1 fruit fly cellular context compared by ENCODE assay signal in genomic region chrX:19495611-19496583, dm6.
A peak's percentile ranks its signal among the peaks of the same experiment; 100 is the strongest.
TF ChIP-seq lines count a peak whose summit lies in the region.

No protein-coding gene starts in this region.

TF ChIP-seq in whole organism, embryonic, 481 proteins besides CTCF, POLR2A, EP300 and RAD21 (continued from another document and continues in another):
- peak; percentile 18; the same call in 1 of the 3 replicates for TF ChIP-seq CG11560 (tag; IDR thresholded peaks at IDR 0.05; lab: Robert Waterston, UW)
- TF ChIP-seq kni (GFP tag; optimal IDR thresholded peaks at IDR 0.05; lab: Kevin White, UChicago), result no peak
- TF ChIP-seq CG1529 (GFP tag; optimal IDR thresholded peaks at IDR 0.05; lab: Kevin White, UChicago), result peak; percentile 25
- peak; percentile 30 for TF ChIP-seq bab2 (GFP tag; optimal IDR thresholded peaks at IDR 0.05; lab: Kevin White, UChicago)
- peak; percentile 38 for TF ChIP-seq Hsf (GFP tag; optimal IDR thresholded peaks at IDR 0.05; lab: Kevin White, UChicago)
- no peak for TF ChIP-seq ato (GFP tag; IDR thresholded peaks at IDR 0.05; lab: Robert Waterston, UW; ENCODE audit: partially characterized antibody)
- peak; percentile 75 for TF ChIP-seq dysf (GFP tag; IDR thresholded peaks at IDR 0.05; lab: Robert Waterston, UW)
- TF ChIP-seq CG14710 (tag; optimal IDR thresholded peaks at IDR 0.05; lab: Kevin White, UChicago), result no peak
- TF ChIP-seq zen (tag; optimal IDR thresholded peaks at IDR 0.05; lab: Kevin White, UChicago), result no peak
- no peak for TF ChIP-seq Vsx1 (GFP tag; optimal IDR thresholded peaks at IDR 0.05; lab: Kevin White, UChicago)
- TF ChIP-seq klu (GFP tag; IDR thresholded peaks at IDR 0.05; lab: Robert Waterston, UW), result peak; percentile 49
- no peak for TF ChIP-seq vvl (GFP tag; IDR thresholded peaks at IDR 0.05; lab: Robert Waterston, UW)
- TF ChIP-seq CG5180 (GFP tag; optimal IDR thresholded peaks at IDR 0.05; lab: Kevin White, UChicago), result peak; percentile 58
- TF ChIP-seq CG34422 (GFP tag; IDR thresholded peaks at IDR 0.05; lab: Robert Waterston, UW), result no peak; the same call in 1 of the 3 replicates
- TF ChIP-seq CG14441 (GFP tag; IDR thresholded peaks at IDR 0.05; lab: Robert Waterston, UW), result peak; percentile 70
- TF ChIP-seq CG11696 (GFP tag; IDR thresholded peaks at IDR 0.05; lab: Robert Waterston, UW), result peak; percentile 94
- 0 out of 2 replicates have a peak, but pooled peaks have one; percentile 25 for TF ChIP-seq ttk (GFP tag; IDR thresholded peaks at IDR 0.05; lab: Robert Waterston, UW)
- peak; percentile 44 for TF ChIP-seq CG2712 (tag; optimal IDR thresholded peaks at IDR 0.05; lab: Kevin White, UChicago)
- TF ChIP-seq CG2199 (GFP tag; IDR thresholded peaks at IDR 0.05; lab: Robert Waterston, UW), result no peak
- peak; percentile 65; the same call in 2 of the 3 replicates for TF ChIP-seq ci (GFP tag; IDR thresholded peaks at IDR 0.05; lab: Robert Waterston, UW)
- TF ChIP-seq crp (GFP tag; optimal IDR thresholded peaks at IDR 0.05; lab: Kevin White, UChicago), result no peak
- TF ChIP-seq CG11504 (tag; optimal IDR thresholded peaks at IDR 0.05; lab: Kevin White, UChicago), result peak; percentile 72
- TF ChIP-seq gfzf (GFP tag; optimal IDR thresholded peaks at IDR 0.05; lab: Kevin White, UChicago), result no peak
- TF ChIP-seq Xbp1 (GFP tag; optimal IDR thresholded peaks at IDR 0.05; lab: Kevin White, UChicago), result peak; percentile 52
- TF ChIP-seq CG17829 (tag; optimal IDR thresholded peaks at IDR 0.05; lab: Kevin White, UChicago), result peak; percentile 53
- peak; percentile 21; the same call in 1 of the 3 replicates for TF ChIP-seq CG7357 (GFP tag; IDR thresholded peaks at IDR 0.05; lab: Robert Waterston, UW)
- TF ChIP-seq Sin3A (optimal IDR thresholded peaks at IDR 0.05; lab: Kevin White, UChicago), result no peak
- no peak for TF ChIP-seq CG10959 (GFP tag; IDR thresholded peaks at IDR 0.05; lab: Robert Waterston, UW)
- TF ChIP-seq GATAe (GFP tag; conservative IDR thresholded peaks at IDR 0.05; lab: Robert Waterston, UW), result no peak
- no peak for TF ChIP-seq ham (GFP tag; IDR thresholded peaks at IDR 0.05; lab: Robert Waterston, UW)
- peak; percentile 40 for TF ChIP-seq tin (GFP tag; optimal IDR thresholded peaks at IDR 0.05; lab: Kevin White, UChicago)
- TF ChIP-seq CG9727 (GFP tag; optimal IDR thresholded peaks at IDR 0.05; lab: Kevin White, UChicago), result peak; percentile 59
- peak; percentile 44 for TF ChIP-seq E2f2 (GFP tag; IDR thresholded peaks at IDR 0.05; lab: Robert Waterston, UW)
- TF ChIP-seq Ravus (GFP tag; IDR thresholded peaks at IDR 0.05; lab: Robert Waterston, UW), result no peak; the same call in 1 of the 2 replicates
- peak; percentile 71 for TF ChIP-seq dmrt99B (tag; optimal IDR thresholded peaks at IDR 0.05; lab: Kevin White, UChicago)
- TF ChIP-seq HLH54F (GFP tag; optimal IDR thresholded peaks at IDR 0.05; lab: Kevin White, UChicago), result peak; percentile 65
- peak; percentile 73 for TF ChIP-seq gem (tag; optimal IDR thresholded peaks at IDR 0.05; lab: Kevin White, UChicago)
- no peak for TF ChIP-seq corto (GFP tag; optimal IDR thresholded peaks at IDR 0.05; lab: Kevin White, UChicago)
- no peak for TF ChIP-seq trh (GFP tag; optimal IDR thresholded peaks at IDR 0.05; lab: Kevin White, UChicago)
- TF ChIP-seq CG9817 (tag; optimal IDR thresholded peaks at IDR 0.05; lab: Kevin White, UChicago), result peak; percentile 58
- TF ChIP-seq Med (GFP tag; lab: Kevin White, UChicago), result peak; percentile 92
- peak; percentile 23; the same call in 1 of the 3 replicates for TF ChIP-seq B-H1 (GFP tag; IDR thresholded peaks at IDR 0.05; lab: Robert Waterston, UW)
- peak; percentile 74 for TF ChIP-seq CG15269 (tag; optimal IDR thresholded peaks at IDR 0.05; lab: Kevin White, UChicago)
- no peak for TF ChIP-seq Hr39 (optimal IDR thresholded peaks at IDR 0.05; lab: Kevin White, UChicago)
- TF ChIP-seq CG12744 (GFP tag; optimal IDR thresholded peaks at IDR 0.05; lab: Kevin White, UChicago), result peak; percentile 25
- TF ChIP-seq pnt (GFP tag; optimal IDR thresholded peaks at IDR 0.05; lab: Kevin White, UChicago), result peak; percentile 40
- 0 out of 2 replicates have a peak, but pooled peaks have one; percentile 20 for TF ChIP-seq CG7372 (GFP tag; IDR thresholded peaks at IDR 0.05; lab: Robert Waterston, UW)
- no peak for TF ChIP-seq CG11093 (GFP tag; IDR thresholded peaks at IDR 0.05; lab: Robert Waterston, UW)
- TF ChIP-seq CG9609 (GFP tag; optimal IDR thresholded peaks at IDR 0.05; lab: Kevin White, UChicago), result peak; percentile 57
- peak; percentile 90 for TF ChIP-seq CG1832 (GFP tag; optimal IDR thresholded peaks at IDR 0.05; lab: Kevin White, UChicago)
- TF ChIP-seq CG10565 (GFP tag; optimal IDR thresholded peaks at IDR 0.05; lab: Kevin White, UChicago), result no peak
- no peak for TF ChIP-seq ftz-f1 (GFP tag; optimal IDR thresholded peaks at IDR 0.05; lab: Kevin White, UChicago)
- no peak for TF ChIP-seq CG9876 (GFP tag; optimal IDR thresholded peaks at IDR 0.05; lab: Kevin White, UChicago)
- TF ChIP-seq CG18599 (GFP tag; optimal IDR thresholded peaks at IDR 0.05; lab: Kevin White, UChicago), result peak; percentile 79
- TF ChIP-seq sens (GFP tag; lab: Kevin White, UChicago), result peak; percentile 70
- no peak for TF ChIP-seq kah (GFP tag; optimal IDR thresholded peaks at IDR 0.05; lab: Kevin White, UChicago)
- peak; percentile 58 for TF ChIP-seq fd96Cb (tag; optimal IDR thresholded peaks at IDR 0.05; lab: Kevin White, UChicago)
- peak; percentile 74 for TF ChIP-seq org-1 (GFP tag; optimal IDR thresholded peaks at IDR 0.05; lab: Kevin White, UChicago)
- no peak for TF ChIP-seq Lim3 (GFP tag; IDR thresholded peaks at IDR 0.05; lab: Robert Waterston, UW)
- no peak for TF ChIP-seq hb (GFP tag; IDR thresholded peaks at IDR 0.05; lab: Robert Waterston, UW; ENCODE audit: partially characterized antibody)
- TF ChIP-seq CG7928 (GFP tag; optimal IDR thresholded peaks at IDR 0.05; lab: Kevin White, UChicago), result peak; percentile 10
- 0 out of 3 replicates have a peak, but pooled peaks have one; percentile 23 for TF ChIP-seq jigr1 (GFP tag; IDR thresholded peaks at IDR 0.05; lab: Robert Waterston, UW)
- TF ChIP-seq CG15011 (GFP tag; optimal IDR thresholded peaks at IDR 0.05; lab: Kevin White, UChicago), result no peak
- peak; percentile 81 for TF ChIP-seq CG3281 (GFP tag; optimal IDR thresholded peaks at IDR 0.05; lab: Kevin White, UChicago)
- TF ChIP-seq Eip74EF (GFP tag; optimal IDR thresholded peaks at IDR 0.05; lab: Kevin White, UChicago), result peak in 1 of 2 experiments; percentile 59
- no peak for TF ChIP-seq cad (GFP tag; optimal IDR thresholded peaks at IDR 0.05; lab: Kevin White, UChicago)
- TF ChIP-seq CG12155 (GFP tag; optimal IDR thresholded peaks at IDR 0.05; lab: Kevin White, UChicago), result peak; percentile 28
- TF ChIP-seq Xrp1 (GFP tag; IDR thresholded peaks at IDR 0.05; lab: Robert Waterston, UW), result peak; percentile 62
- peak; percentile 61 for TF ChIP-seq ATbp (GFP tag; optimal IDR thresholded peaks at IDR 0.05; lab: Kevin White, UChicago)
- no peak for TF ChIP-seq Tbp (GFP tag; optimal IDR thresholded peaks at IDR 0.05; lab: Kevin White, UChicago)
- TF ChIP-seq bigmax (GFP tag; optimal IDR thresholded peaks at IDR 0.05; lab: Kevin White, UChicago), result no peak
- TF ChIP-seq Doc3 (GFP tag; IDR thresholded peaks at IDR 0.05; lab: Robert Waterston, UW; ENCODE audit: partially characterized antibody), result no peak; the same call in 2 of the 3 replicates
- peak; percentile 15; the same call in 1 of the 3 replicates for TF ChIP-seq croc (GFP tag; conservative IDR thresholded peaks at IDR 0.05; lab: Robert Waterston, UW)
- TF ChIP-seq CG18619 (GFP tag; optimal IDR thresholded peaks at IDR 0.05; lab: Kevin White, UChicago), result peak; percentile 61
- TF ChIP-seq Nf-YA (GFP tag; IDR thresholded peaks at IDR 0.05; lab: Robert Waterston, UW), result 0 out of 2 replicates have a peak, but pooled peaks have one; percentile 11
- no peak for TF ChIP-seq CG7963 (GFP tag; IDR thresholded peaks at IDR 0.05; lab: Robert Waterston, UW; ENCODE audit: partially characterized antibody)
- TF ChIP-seq Hey (tag; optimal IDR thresholded peaks at IDR 0.05; lab: Kevin White, UChicago), result no peak
- TF ChIP-seq sna (GFP tag; IDR thresholded peaks at IDR 0.05; lab: Robert Waterston, UW; ENCODE audit: partially characterized antibody), result no peak
- TF ChIP-seq CHES-1-like (GFP tag; optimal IDR thresholded peaks at IDR 0.05; lab: Kevin White, UChicago), result peak; percentile 63
- TF ChIP-seq dpn (GFP tag; optimal IDR thresholded peaks at IDR 0.05; lab: Kevin White, UChicago), result peak; percentile 46 to 47
- TF ChIP-seq HLH3B (GFP tag; IDR thresholded peaks at IDR 0.05; lab: Robert Waterston, UW), result peak; percentile 47; the same call in 1 of the 2 replicates
- no peak for TF ChIP-seq nerfin-2 (GFP tag; IDR thresholded peaks at IDR 0.05; lab: Robert Waterston, UW; ENCODE audit: partially characterized antibody)
- TF ChIP-seq pb (GFP tag; optimal IDR thresholded peaks at IDR 0.05; lab: Kevin White, UChicago), result peak; percentile 54
- peak; percentile 59 for TF ChIP-seq CG13296 (GFP tag; optimal IDR thresholded peaks at IDR 0.05; lab: Kevin White, UChicago)
- no peak for TF ChIP-seq CG1647 (GFP tag; optimal IDR thresholded peaks at IDR 0.05; lab: Kevin White, UChicago)
- TF ChIP-seq CG9932 (GFP tag; IDR thresholded peaks at IDR 0.05; lab: Robert Waterston, UW), result peak; percentile 67
- TF ChIP-seq CG34376 (GFP tag; optimal IDR thresholded peaks at IDR 0.05; lab: Kevin White, UChicago), result peak; percentile 20
- TF ChIP-seq CG14050 (GFP tag; IDR thresholded peaks at IDR 0.05; lab: Robert Waterston, UW), result no peak
- TF ChIP-seq NC2α (GFP tag; optimal IDR thresholded peaks at IDR 0.05; lab: Kevin White, UChicago), result no peak
- TF ChIP-seq CG10431 (GFP tag; optimal IDR thresholded peaks at IDR 0.05; lab: Kevin White, UChicago), result no peak
- no peak for TF ChIP-seq Opbp (GFP tag; IDR thresholded peaks at IDR 0.05; lab: Robert Waterston, UW; ENCODE audit: partially characterized antibody)
- peak; percentile 54 for TF ChIP-seq Bdp1 (GFP tag; optimal IDR thresholded peaks at IDR 0.05; lab: Kevin White, UChicago)
- peak; percentile 35 for TF ChIP-seq slp2 (GFP tag; optimal IDR thresholded peaks at IDR 0.05; lab: Kevin White, UChicago)
- no peak for TF ChIP-seq zf30C (GFP tag; optimal IDR thresholded peaks at IDR 0.05; lab: Kevin White, UChicago)
- TF ChIP-seq hbn (GFP tag; IDR thresholded peaks at IDR 0.05; lab: Robert Waterston, UW; ENCODE audit: partially characterized antibody), result no peak
- TF ChIP-seq Dip3 (GFP tag; optimal IDR thresholded peaks at IDR 0.05; lab: Kevin White, UChicago), result peak; percentile 60
- TF ChIP-seq CG31224 (GFP tag; IDR thresholded peaks at IDR 0.05; lab: Robert Waterston, UW), result 0 out of 2 replicates have a peak, but pooled peaks have one; percentile 12
- peak; percentile 42 for TF ChIP-seq CG18262 (tag; optimal IDR thresholded peaks at IDR 0.05; lab: Kevin White, UChicago)
- no peak for TF ChIP-seq CG3726 (GFP tag; IDR thresholded peaks at IDR 0.05; lab: Robert Waterston, UW)
- no peak for TF ChIP-seq gsb-n (tag; optimal IDR thresholded peaks at IDR 0.05; lab: Kevin White, UChicago)
- TF ChIP-seq unpg (GFP tag; optimal IDR thresholded peaks at IDR 0.05; lab: Kevin White, UChicago), result peak; percentile 66
- TF ChIP-seq bsh (GFP tag; optimal IDR thresholded peaks at IDR 0.05; lab: Kevin White, UChicago), result peak; percentile 1 to 48
- TF ChIP-seq CG17612 (GFP tag; IDR thresholded peaks at IDR 0.05; lab: Robert Waterston, UW), result no peak
- no peak for TF ChIP-seq prd (optimal IDR thresholded peaks at IDR 0.05; lab: Kevin White, UChicago)
- peak; percentile 60 for TF ChIP-seq prd (GFP tag; IDR thresholded peaks at IDR 0.05; lab: Robert Waterston, UW)
- TF ChIP-seq CG2875 (GFP tag; optimal IDR thresholded peaks at IDR 0.05; lab: Kevin White, UChicago), result no peak
- TF ChIP-seq sens-2 (GFP tag; IDR thresholded peaks at IDR 0.05; lab: Robert Waterston, UW), result no peak
- TF ChIP-seq CG8359 (GFP tag; optimal IDR thresholded peaks at IDR 0.05; lab: Kevin White, UChicago; ENCODE audit: borderline replicate concordance), result no peak
- peak; percentile 37 for TF ChIP-seq Abd-B (GFP tag; optimal IDR thresholded peaks at IDR 0.05; lab: Kevin White, UChicago)
- TF ChIP-seq Usf (GFP tag; optimal IDR thresholded peaks at IDR 0.05; lab: Kevin White, UChicago), result peak; percentile 24
- TF ChIP-seq Side (GFP tag; optimal IDR thresholded peaks at IDR 0.05; lab: Kevin White, UChicago), result peak; percentile 62
- peak; percentile 36 for TF ChIP-seq H2.0 (GFP tag; IDR thresholded peaks at IDR 0.05; lab: Robert Waterston, UW)
- no peak for TF ChIP-seq Spps (tag; optimal IDR thresholded peaks at IDR 0.05; lab: Kevin White, UChicago)
- peak; percentile 22 for TF ChIP-seq odd (GFP tag; optimal IDR thresholded peaks at IDR 0.05; lab: Kevin White, UChicago)
- TF ChIP-seq CG4282 (GFP tag; optimal IDR thresholded peaks at IDR 0.05; lab: Kevin White, UChicago), result no peak
- TF ChIP-seq CG14014 (GFP tag; IDR thresholded peaks at IDR 0.05; lab: Robert Waterston, UW), result peak; percentile 75
- peak; percentile 49; the same call in 1 of the 2 replicates for TF ChIP-seq CG17328 (GFP tag; IDR thresholded peaks at IDR 0.05; lab: Robert Waterston, UW)
- TF ChIP-seq CG15073 (GFP tag; optimal IDR thresholded peaks at IDR 0.05; lab: Kevin White, UChicago), result peak; percentile 76
- no peak for TF ChIP-seq Dp (GFP tag; optimal IDR thresholded peaks at IDR 0.05; lab: Kevin White, UChicago)
- peak; percentile 77 for TF ChIP-seq crol (GFP tag; IDR thresholded peaks at IDR 0.05; lab: Robert Waterston, UW)
- no peak for TF ChIP-seq pros (GFP tag; optimal IDR thresholded peaks at IDR 0.05; lab: Kevin White, UChicago)
- TF ChIP-seq eve (GFP tag; optimal IDR thresholded peaks at IDR 0.05; lab: Kevin White, UChicago), result no peak
- peak; percentile 39; the same call in 1 of the 2 replicates for TF ChIP-seq CG31441 (GFP tag; IDR thresholded peaks at IDR 0.05; lab: Robert Waterston, UW)
- peak; percentile 65 for TF ChIP-seq ind (GFP tag; optimal IDR thresholded peaks at IDR 0.05; lab: Kevin White, UChicago)
- peak; percentile 59 for TF ChIP-seq NK7.1 (GFP tag; optimal IDR thresholded peaks at IDR 0.05; lab: Kevin White, UChicago)
- no peak for TF ChIP-seq NFAT (GFP tag; IDR thresholded peaks at IDR 0.05; lab: Robert Waterston, UW)
- peak; percentile 19 for TF ChIP-seq CG1602 (GFP tag; optimal IDR thresholded peaks at IDR 0.05; lab: Kevin White, UChicago)
- TF ChIP-seq nau (GFP tag; optimal IDR thresholded peaks at IDR 0.05; lab: Kevin White, UChicago), result no peak
- no peak for TF ChIP-seq tio (GFP tag; optimal IDR thresholded peaks at IDR 0.05; lab: Kevin White, UChicago)
- TF ChIP-seq en (GFP tag; optimal IDR thresholded peaks at IDR 0.05; lab: Kevin White, UChicago), result peak; percentile 19
- no peak for TF ChIP-seq CG3995 (GFP tag; optimal IDR thresholded peaks at IDR 0.05; lab: Kevin White, UChicago)
